Worm (Caenorhabditis elegans) whole organism, L1 larva: Measurements from ENCODE around the gene sulp-5.

Experiments
- aly-2 ChIP-seq: fragments of 150-350 bp; optimal IDR thresholded peaks from 2 replicates; lab custom pipeline; 2014; ENCODE audit warnings: missing biosample characterization, missing genetic modification characterization
- ama-1 ChIP-seq: fragments of 150-350 bp; optimal IDR thresholded peaks from 2 replicates; lab custom pipeline; 2014
- efl-1 ChIP-seq, 4 experiments: fragments of 150-350 bp; optimal IDR thresholded peaks in 3 of 4; peaks in 1 of 4; 1 replicate in 1 of 4; 2 replicates in 3 of 4; lab custom pipeline; 2014; ENCODE audit warnings: missing biosample characterization in 2 of 4, missing genetic modification characterization in 2 of 4, missing genetic modification reagents in 2 of 4
- hlh-4 ChIP-seq: sonication (generic microtip); optimal IDR thresholded peaks from 2 replicates; lab custom pipeline; 2016; ENCODE audit warnings: mild to moderate bottlenecking, missing genetic modification characterization, missing compliant biosample characterization
- lin-14 ChIP-seq: fragments of 200-800 bp; sonication (Bioruptor generic); optimal IDR thresholded peaks from 2 replicates; lab custom pipeline; 2018; ENCODE audit warnings: mild to moderate bottlenecking, missing genetic modification characterization, moderate library complexity, missing compliant biosample characterization
- lin-39 ChIP-seq: fragments of 150-350 bp; optimal IDR thresholded peaks from 2 replicates; lab custom pipeline; 2014; ENCODE audit warnings: missing biosample characterization, missing genetic modification reagents, missing genetic modification characterization
- mep-1 ChIP-seq: fragments of 150-350 bp; optimal IDR thresholded peaks from 2 replicates; lab custom pipeline; 2014; ENCODE audit warnings: missing biosample characterization, missing genetic modification characterization
- nhr-12 ChIP-seq: sonication (generic microtip); optimal IDR thresholded peaks from 2 replicates; lab custom pipeline; 2017; ENCODE audit warnings: missing biosample characterization, missing genetic modification characterization
- nhr-237 ChIP-seq: fragments of 150-350 bp; optimal IDR thresholded peaks from 2 replicates; lab custom pipeline; 2014; ENCODE audit warnings: missing biosample characterization, missing genetic modification characterization
- sox-4 ChIP-seq: sonication (generic microtip); optimal IDR thresholded peaks from 2 replicates; lab custom pipeline; 2016; ENCODE audit warnings: missing genetic modification characterization, missing compliant biosample characterization
- tbx-2 ChIP-seq: sonication (generic microtip); optimal IDR thresholded peaks from 2 replicates; lab custom pipeline; 2016; ENCODE audit warnings: missing genetic modification characterization, missing compliant biosample characterization
- zag-1 ChIP-seq: fragments of 150-350 bp; optimal IDR thresholded peaks from 2 replicates; lab custom pipeline; 2014; ENCODE audit warnings: missing biosample characterization, missing genetic modification characterization

DNA sequence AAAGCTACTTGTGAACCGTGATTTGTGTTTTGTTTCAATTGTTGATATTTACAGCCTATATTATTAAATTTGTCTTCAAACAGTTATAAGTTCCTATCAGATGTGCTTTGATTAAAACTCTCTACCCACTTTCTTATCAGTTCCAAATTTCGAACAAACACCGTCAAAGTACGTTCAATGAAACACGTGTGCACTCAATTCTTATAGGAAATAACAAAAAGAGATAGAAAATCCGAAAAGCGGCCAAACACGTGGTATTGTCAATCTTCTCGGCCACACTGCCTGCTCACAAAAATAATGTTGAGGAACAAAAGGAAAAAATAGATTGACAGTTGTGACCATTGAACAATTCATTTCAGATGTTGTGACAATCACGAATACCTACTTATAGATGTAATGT is 6.1 kb downstream of the sulp-5 start:
- TF ChIP-seq lin-39 (tag; lab: Kevin White, UChicago), result peak; percentile 18
- peak; percentile 94 for TF ChIP-seq lin-14 (GFP tag; lab: Kevin White, UChicago)
- TF ChIP-seq nhr-12 (tag; lab: Kevin White, UChicago), result no peak
- TF ChIP-seq efl-1 (optimal IDR thresholded peaks at IDR 0.05; lab: Kevin White, UChicago), result peak; percentile 7 to 23
- peak; percentile 5 to 80 for TF ChIP-seq efl-1 (GFP tag; optimal IDR thresholded peaks at IDR 0.05 in 1 of 2; lab: Kevin White, UChicago)
- TF ChIP-seq zag-1 (tag; lab: Kevin White, UChicago), result no peak
- TF ChIP-seq tbx-2, result peak; percentile 90
- no peak for TF ChIP-seq aly-2
- peak; percentile 43 for TF ChIP-seq mep-1 (tag; lab: Kevin White, UChicago)
- no peak for TF ChIP-seq nhr-237
- no peak for TF ChIP-seq hlh-4 (tag; lab: Kevin White, UChicago)
- TF ChIP-seq ama-1, result peak; percentile 10
- TF ChIP-seq sox-4 (tag; lab: Kevin White, UChicago), result no peak
